Worm (Caenorhabditis elegans) whole organism, L4 larva: ENCODE results near the gene clec-56.

ENCODE experiments used
- D1046.2 ChIP-seq: fragments of 200-800 bp; sonication (Bioruptor generic); IDR thresholded peaks from 2 replicates; pipeline ENCODE4 v1.3.6; 2022; ENCODE audit warnings: missing genetic modification characterization, missing compliant biosample characterization
- F10B5.3 ChIP-seq: sonication (generic microtip); optimal IDR thresholded peaks from 2 replicates; lab custom pipeline; 2016; ENCODE audit warnings: mild to moderate bottlenecking, missing genetic modification characterization, missing compliant biosample characterization
- F44E2.7 ChIP-seq: fragments of 200-800 bp; sonication (Bioruptor generic); IDR thresholded peaks from 2 replicates; pipeline ENCODE4 v2.1.2; 2022; ENCODE audit warnings: missing genetic modification characterization, missing compliant biosample characterization
- F49E8.2 ChIP-seq: sonication (generic microtip); optimal IDR thresholded peaks from 2 replicates; lab custom pipeline; 2016; ENCODE audit warnings: missing compliant biosample characterization, mild to moderate bottlenecking, missing genetic modification characterization, borderline replicate concordance
- T20F7.1 ChIP-seq: fragments of 200-800 bp; sonication (Bioruptor generic); optimal IDR thresholded peaks from 2 replicates; lab custom pipeline; 2018; ENCODE audit warnings: mild to moderate bottlenecking, missing genetic modification characterization, missing compliant biosample characterization
- Y105C5A.15 ChIP-seq: fragments of 200-800 bp; sonication (Bioruptor generic); IDR thresholded peaks from 2 replicates; pipeline ENCODE4 v1.3.6; 2022; ENCODE audit warnings: missing genetic modification characterization, missing compliant biosample characterization
- Y48G9A.11 ChIP-seq: fragments of 200-800 bp; sonication (Bioruptor generic); IDR thresholded peaks from 2 replicates; pipeline ENCODE4 v1.3.6; 2022; ENCODE audit warnings: missing genetic modification reagents, missing genetic modification characterization, missing compliant biosample characterization
- Y75B8A.6 ChIP-seq: fragments of 200-800 bp; sonication (Bioruptor generic); IDR thresholded peaks from 2 replicates; pipeline ENCODE4 v1.3.6; 2022; ENCODE audit warnings: missing genetic modification reagents, missing genetic modification characterization, missing compliant biosample characterization
- ZK337.2 ChIP-seq: fragments of 200-800 bp; sonication (Bioruptor generic); IDR thresholded peaks from 2 replicates; pipeline ENCODE4 v1.3.6; 2022; ENCODE audit warnings: missing genetic modification reagents, missing genetic modification characterization, missing compliant biosample characterization
- aha-1 ChIP-seq: fragments of 150-350 bp; peaks from one replicate; lab custom pipeline; 2014; ENCODE audit warnings: missing biosample characterization, missing genetic modification characterization
- arid-1 ChIP-seq: fragments of 200-800 bp; sonication (Bioruptor generic); conservative IDR thresholded peaks from 2 replicates; pipeline ENCODE4 v1.3.6; 2022; ENCODE audit warnings: missing genetic modification reagents, missing genetic modification characterization, missing compliant biosample characterization
- attf-4 ChIP-seq: sonication (generic microtip); optimal IDR thresholded peaks from 3 replicates; lab custom pipeline; 2017; ENCODE audit warnings: missing biosample characterization, missing genetic modification characterization
- ceh-20 ChIP-seq: fragments of 200-800 bp; sonication (Bioruptor generic); IDR thresholded peaks from 2 replicates; pipeline ENCODE4 v1.3.6; 2022; ENCODE audit warnings: missing genetic modification reagents, missing genetic modification characterization, missing compliant biosample characterization
- ces-1 ChIP-seq: fragments of 150-350 bp; sonication (generic microtip); optimal IDR thresholded peaks from 4 replicates; lab custom pipeline; 2014; ENCODE audit warnings: missing biosample characterization, missing genetic modification reagents, missing genetic modification characterization
- daf-19 ChIP-seq: fragments of 200-800 bp; sonication (Bioruptor generic); conservative IDR thresholded peaks from 2 replicates; pipeline ENCODE4 v1.3.6; 2022; ENCODE audit warnings: missing genetic modification characterization, missing compliant biosample characterization
- dmd-6 ChIP-seq: fragments of 200-800 bp; sonication (Bioruptor generic); IDR thresholded peaks from 2 replicates; pipeline ENCODE4 v1.3.6; 2022; ENCODE audit warnings: missing genetic modification reagents, missing genetic modification characterization, missing compliant biosample characterization
- dmd-8 ChIP-seq: fragments of 200-800 bp; sonication (Bioruptor generic); IDR thresholded peaks from 2 replicates; pipeline ENCODE4 v1.3.6; 2022; ENCODE audit warnings: missing genetic modification characterization, missing compliant biosample characterization
- dmd-9 ChIP-seq: fragments of 200-800 bp; sonication (Bioruptor generic); IDR thresholded peaks from 2 replicates; pipeline ENCODE4 v1.3.6; 2022; ENCODE audit warnings: missing genetic modification reagents, missing genetic modification characterization, missing compliant biosample characterization
- dpl-1 ChIP-seq: fragments of 150-350 bp; optimal IDR thresholded peaks from 2 replicates; lab custom pipeline; 2014; ENCODE audit warnings: missing biosample characterization, missing genetic modification reagents, missing genetic modification characterization
- egl-27 ChIP-seq: sonication (generic microtip); optimal IDR thresholded peaks from 3 replicates; lab custom pipeline; 2017; ENCODE audit warnings: missing biosample characterization, missing genetic modification reagents, missing genetic modification characterization
- hmg-1.1 ChIP-seq: fragments of 200-800 bp; sonication (Bioruptor generic); IDR thresholded peaks from 2 replicates; pipeline ENCODE4 v1.3.6; 2022; ENCODE audit warnings: missing genetic modification reagents, missing genetic modification characterization, missing compliant biosample characterization
- jun-1 ChIP-seq: fragments of 150-350 bp; optimal IDR thresholded peaks from 2 replicates; lab custom pipeline; 2014; ENCODE audit warnings: missing biosample characterization, missing genetic modification reagents, missing genetic modification characterization
- lin-1 ChIP-seq: fragments of 200-800 bp; sonication (Bioruptor generic); IDR thresholded peaks from 2 replicates; pipeline ENCODE4 v1.3.6; 2022; ENCODE audit warnings: missing genetic modification reagents, missing genetic modification characterization, missing compliant biosample characterization
- lin-39 ChIP-seq: fragments of 150-350 bp; optimal IDR thresholded peaks from 2 replicates; lab custom pipeline; 2014; ENCODE audit warnings: missing biosample characterization, missing genetic modification reagents, missing genetic modification characterization
- lir-3 ChIP-seq: sonication (generic microtip); optimal IDR thresholded peaks from 2 replicates; lab custom pipeline; 2016; ENCODE audit warnings: mild to moderate bottlenecking, missing genetic modification characterization, missing compliant biosample characterization
- mdt-29 ChIP-seq: fragments of 200-800 bp; sonication (Bioruptor generic); IDR thresholded peaks from 2 replicates; pipeline ENCODE4 v1.3.6; 2022; ENCODE audit warnings: missing genetic modification reagents, missing genetic modification characterization, missing compliant biosample characterization
- mes-2 ChIP-seq: sonication (generic microtip); optimal IDR thresholded peaks from 2 replicates; lab custom pipeline; 2016; ENCODE audit warnings: missing genotype, mild to moderate bottlenecking, missing genetic modification characterization, missing compliant biosample characterization; ENCODE audit not compliant: poor library complexity, severe bottlenecking
- mxl-3 ChIP-seq: fragments of 200-800 bp; sonication (Bioruptor generic); optimal IDR thresholded peaks from 2 replicates; lab custom pipeline; 2018; ENCODE audit warnings: mild to moderate bottlenecking, missing genetic modification characterization, missing compliant biosample characterization
- nhr-10 ChIP-seq: fragments of 150-350 bp; optimal IDR thresholded peaks from 2 replicates; lab custom pipeline; 2014; ENCODE audit warnings: missing biosample characterization, missing genetic modification characterization
- nhr-11 ChIP-seq: fragments of 150-350 bp; optimal IDR thresholded peaks from 2 replicates; lab custom pipeline; 2014; ENCODE audit warnings: missing biosample characterization, missing genetic modification characterization
- nhr-111 ChIP-seq: fragments of 200-800 bp; sonication (Bioruptor generic); optimal IDR thresholded peaks from 2 replicates; lab custom pipeline; 2018; ENCODE audit warnings: mild to moderate bottlenecking, missing genetic modification characterization, missing compliant biosample characterization
- nhr-25 ChIP-seq: sonication (generic microtip); optimal IDR thresholded peaks from 2 replicates; lab custom pipeline; 2017; ENCODE audit warnings: missing genetic modification characterization, mild to moderate bottlenecking, missing compliant biosample characterization, antibody characterized with exemption, moderate library complexity, borderline replicate concordance; ENCODE audit not compliant: insufficient read depth
- nhr-28 ChIP-seq: fragments of 150-350 bp; optimal IDR thresholded peaks from 2 replicates; lab custom pipeline; 2014; ENCODE audit warnings: missing biosample characterization, missing genetic modification characterization
- nhr-76 ChIP-seq: fragments of 150-350 bp; optimal IDR thresholded peaks from 2 replicates; lab custom pipeline; 2014; ENCODE audit warnings: missing biosample characterization, missing genetic modification characterization
- nhr-77 ChIP-seq: fragments of 150-350 bp; optimal IDR thresholded peaks from 2 replicates; lab custom pipeline; 2014; ENCODE audit warnings: missing biosample characterization, missing genetic modification characterization
- php-3 ChIP-seq: fragments of 200-800 bp; sonication (Bioruptor generic); IDR thresholded peaks from 2 replicates; pipeline ENCODE4 v1.3.6; 2022; ENCODE audit warnings: missing genetic modification reagents, missing genetic modification characterization, missing compliant biosample characterization
- pqm-1 ChIP-seq: sonication (generic microtip); optimal IDR thresholded peaks from 2 replicates; lab custom pipeline; 2017; ENCODE audit warnings: missing biosample characterization, missing genetic modification characterization
- saeg-2 ChIP-seq: fragments of 200-800 bp; sonication (Bioruptor generic); IDR thresholded peaks from 2 replicates; pipeline ENCODE4 v1.3.6; 2022; ENCODE audit warnings: missing genetic modification reagents, missing genetic modification characterization, missing compliant biosample characterization
- sdz-12 ChIP-seq: fragments of 200-800 bp; sonication (Bioruptor generic); optimal IDR thresholded peaks from 2 replicates; lab custom pipeline; 2018; ENCODE audit warnings: mild to moderate bottlenecking, missing genetic modification characterization, missing compliant biosample characterization
- set-16 ChIP-seq: fragments of 200-800 bp; sonication (Bioruptor generic); IDR thresholded peaks from 2 replicates; pipeline ENCODE4 v1.3.6; 2022; ENCODE audit warnings: missing genetic modification reagents, missing genetic modification characterization, missing compliant biosample characterization
- snpc-1.2 ChIP-seq: fragments of 200-800 bp; sonication (Bioruptor generic); IDR thresholded peaks from 2 replicates; pipeline ENCODE4 v1.3.6; 2022; ENCODE audit warnings: missing genetic modification reagents, missing genetic modification characterization, missing compliant biosample characterization
- spr-3 ChIP-seq: fragments of 200-800 bp; sonication (Bioruptor generic); optimal IDR thresholded peaks from 2 replicates; lab custom pipeline; 2018; ENCODE audit warnings: mild to moderate bottlenecking, missing genetic modification characterization, missing compliant biosample characterization
- tra-1 ChIP-seq: fragments of 200-800 bp; sonication (Bioruptor generic); IDR thresholded peaks from 2 replicates; pipeline ENCODE4 v1.3.6; 2022; ENCODE audit warnings: missing genetic modification reagents, missing genetic modification characterization, missing compliant biosample characterization
- unc-130 ChIP-seq: sonication (generic microtip); optimal IDR thresholded peaks from 2 replicates; lab custom pipeline; 2016; ENCODE audit warnings: missing genetic modification reagents, missing genetic modification characterization, missing compliant biosample characterization
- unc-39 ChIP-seq: sonication (generic microtip); optimal IDR thresholded peaks from 2 replicates; lab custom pipeline; 2017; ENCODE audit warnings: missing biosample characterization, missing genetic modification characterization
- vab-7 ChIP-seq: fragments of 200-800 bp; sonication (Bioruptor generic); IDR thresholded peaks from 2 replicates; pipeline ENCODE4 v1.3.6; 2022; ENCODE audit warnings: missing genetic modification reagents, missing genetic modification characterization, missing compliant biosample characterization
- zag-1 ChIP-seq: fragments of 150-350 bp; optimal IDR thresholded peaks from 2 replicates; lab custom pipeline; 2014; ENCODE audit warnings: missing biosample characterization, missing genetic modification characterization
- zfp-2 ChIP-seq: sonication (generic microtip); optimal IDR thresholded peaks from 2 replicates; lab custom pipeline; 2016; ENCODE audit warnings: mild to moderate bottlenecking, missing genetic modification characterization, missing compliant biosample characterization
- zfp-3 ChIP-seq: fragments of 200-800 bp; sonication (Bioruptor generic); conservative IDR thresholded peaks from 2 replicates; pipeline ENCODE4 v1.3.6; 2022; ENCODE audit warnings: missing genetic modification reagents, missing genetic modification characterization, missing compliant biosample characterization
- zip-2 ChIP-seq: fragments of 150-350 bp; optimal IDR thresholded peaks from 2 replicates; lab custom pipeline; 2014; ENCODE audit warnings: missing biosample characterization, missing genetic modification characterization

clec-56 gene

ce11 chrV:14468196-14468874, 5.9 kb upstream of the clec-56 start, which contains the start of gene srz-97 (continued):
- no peak for TF ChIP-seq dpl-1 (GFP tag; lab: Kevin White, UChicago)
- TF ChIP-seq set-16 (GFP tag; lab: Robert Waterston, UW): no peak; the same call in none of the 2 replicates
- no peak for TF ChIP-seq sdz-12 (GFP tag; lab: Kevin White, UChicago)
- TF ChIP-seq F44E2.7 (GFP tag; lab: Robert Waterston, UW): no peak
- TF ChIP-seq F49E8.2 (tag; lab: Kevin White, UChicago): peak; percentile 65
- peak; percentile 58 for TF ChIP-seq unc-130 (GFP tag; lab: Kevin White, UChicago)
- TF ChIP-seq arid-1: 0 out of 2 replicates have a peak, but pooled peaks have one; percentile 26
- TF ChIP-seq hmg-1.1 (GFP tag; lab: Robert Waterston, UW): peak; percentile 61; the same call in 1 of the 2 replicates
- TF ChIP-seq attf-4 (tag; lab: Kevin White, UChicago): no peak
- no peak for TF ChIP-seq unc-39 (tag; lab: Kevin White, UChicago)
- TF ChIP-seq nhr-11 (tag; lab: Kevin White, UChicago): no peak
- TF ChIP-seq Y105C5A.15 (GFP tag; lab: Robert Waterston, UW): 0 out of 2 replicates have a peak, but pooled peaks have one; percentile 30
- TF ChIP-seq T20F7.1 (GFP tag; lab: Kevin White, UChicago): no peak
- no peak for TF ChIP-seq saeg-2 (GFP tag; lab: Robert Waterston, UW)
- TF ChIP-seq zfp-2 (tag; lab: Kevin White, UChicago): no peak
- no peak for TF ChIP-seq lir-3 (tag; lab: Kevin White, UChicago)
- TF ChIP-seq mdt-29 (GFP tag; lab: Robert Waterston, UW): no peak
- TF ChIP-seq Y75B8A.6 (GFP tag; lab: Robert Waterston, UW): no peak
- no peak for TF ChIP-seq ces-1 (GFP tag; lab: Kevin White, UChicago)
- peak; percentile 21 for TF ChIP-seq nhr-25 (tag; lab: Kevin White, UChicago)
- TF ChIP-seq spr-3 (GFP tag; lab: Kevin White, UChicago): no peak
- no peak for TF ChIP-seq nhr-10 (tag; lab: Kevin White, UChicago)
- no peak for TF ChIP-seq zip-2 (tag; lab: Kevin White, UChicago)
- TF ChIP-seq ZK337.2 (GFP tag; lab: Robert Waterston, UW): 0 out of 2 replicates have a peak, but pooled peaks have one; percentile 17
- no peak for TF ChIP-seq dmd-9
- TF ChIP-seq mxl-3 (GFP tag; lab: Kevin White, UChicago): peak; percentile 7
- TF ChIP-seq egl-27 (tag; lab: Kevin White, UChicago): no peak
- TF ChIP-seq pqm-1 (tag; lab: Kevin White, UChicago): no peak
- peak; percentile 40 for TF ChIP-seq tra-1 (GFP tag; lab: Robert Waterston, UW)
- TF ChIP-seq vab-7 (GFP tag; lab: Robert Waterston, UW): no peak
- TF ChIP-seq lin-39 (tag; lab: Kevin White, UChicago): no peak
- no peak for TF ChIP-seq nhr-28 (tag; lab: Kevin White, UChicago)
- TF ChIP-seq jun-1 (tag; lab: Kevin White, UChicago): no peak
- TF ChIP-seq D1046.2 (GFP tag; lab: Robert Waterston, UW): no peak
- TF ChIP-seq zag-1: no peak
- TF ChIP-seq lin-1: peak; percentile 68; the same call in 1 of the 2 replicates
- TF ChIP-seq nhr-111 (GFP tag; lab: Kevin White, UChicago): no peak
- TF ChIP-seq Y48G9A.11 (GFP tag; lab: Robert Waterston, UW): no peak
- TF ChIP-seq ceh-20 (GFP tag; lab: Robert Waterston, UW): 0 out of 2 replicates have a peak, but pooled peaks have one; percentile 31
- TF ChIP-seq dmd-8 (GFP tag; lab: Robert Waterston, UW): 0 out of 2 replicates have a peak, but pooled peaks have one; percentile 64
- TF ChIP-seq nhr-77 (tag; lab: Kevin White, UChicago): no peak
- TF ChIP-seq daf-19: 0 out of 2 replicates have a peak, but pooled peaks have one; percentile 29
- TF ChIP-seq php-3 (GFP tag; lab: Robert Waterston, UW): peak; percentile 61; the same call in 1 of the 2 replicates
- peak; percentile 37 for TF ChIP-seq dmd-6
- TF ChIP-seq F10B5.3 (tag; lab: Kevin White, UChicago): peak; percentile 37
- TF ChIP-seq snpc-1.2 (GFP tag; lab: Robert Waterston, UW): peak; percentile 85
- peak; percentile 82 for TF ChIP-seq aha-1
- TF ChIP-seq zfp-3 (GFP tag; lab: Robert Waterston, UW): no peak
- peak; percentile 75 for TF ChIP-seq mes-2
- TF ChIP-seq nhr-76 (tag; lab: Kevin White, UChicago): no peak
